Worm (Caenorhabditis elegans): ENCODE results near the gene Y48E1B.8.

Gene Y48E1B.8

ce11 chrII:13596505-13596977 lies 11.0 kb downstream of the Y48E1B.8 start, which contains the start of the genes fbxc-23 and csc-1 (continued):
- TF ChIP-seq ceh-83 (GFP tag; optimal IDR thresholded peaks at IDR 0.05) = no peak
- TF ChIP-seq mep-1 (tag; optimal IDR thresholded peaks at IDR 0.05) = peak; percentile 40
- no peak for TF ChIP-seq mab-5 (tag; optimal IDR thresholded peaks at IDR 0.05)
- peak; percentile 71 for TF ChIP-seq ces-1 (GFP tag; optimal IDR thresholded peaks at IDR 0.05)

ce11 chrII:13600904-13601303 lies 15.4 kb downstream of the Y48E1B.8 start, which contains the start of gene csp-1:
Gene csp-1 (plus strand): TSS chrII:13601204.
- TF ChIP-seq blmp-1 (tag; optimal IDR thresholded peaks at IDR 0.05) (no peak), sptf-1 (tag; optimal IDR thresholded peaks at IDR 0.05) (no peak), mep-1 (tag; optimal IDR thresholded peaks at IDR 0.05) (no peak), elt-1 (tag; optimal IDR thresholded peaks at IDR 0.05; ENCODE audit: borderline replicate concordance, insufficient read depth) (no peak), snpc-4 (tag; optimal IDR thresholded peaks at IDR 0.05) (no peak), lsy-2 (tag; optimal IDR thresholded peaks at IDR 0.05) (no peak), drap-1 (GFP tag; optimal IDR thresholded peaks at IDR 0.05) (no peak), nhr-2 (tag; optimal IDR thresholded peaks at IDR 0.05) (no peak), tbx-8 (GFP tag; optimal IDR thresholded peaks at IDR 0.05) (no peak), pha-4 (tag; optimal IDR thresholded peaks at IDR 0.05) (no peak), nhr-237 (tag; optimal IDR thresholded peaks at IDR 0.05) (no peak), nhr-76 (tag; optimal IDR thresholded peaks at IDR 0.05) (no peak), unc-39 (tag; optimal IDR thresholded peaks at IDR 0.05) (no peak), ceh-43 (GFP tag; optimal IDR thresholded peaks at IDR 0.05) (no peak)

DNA sequence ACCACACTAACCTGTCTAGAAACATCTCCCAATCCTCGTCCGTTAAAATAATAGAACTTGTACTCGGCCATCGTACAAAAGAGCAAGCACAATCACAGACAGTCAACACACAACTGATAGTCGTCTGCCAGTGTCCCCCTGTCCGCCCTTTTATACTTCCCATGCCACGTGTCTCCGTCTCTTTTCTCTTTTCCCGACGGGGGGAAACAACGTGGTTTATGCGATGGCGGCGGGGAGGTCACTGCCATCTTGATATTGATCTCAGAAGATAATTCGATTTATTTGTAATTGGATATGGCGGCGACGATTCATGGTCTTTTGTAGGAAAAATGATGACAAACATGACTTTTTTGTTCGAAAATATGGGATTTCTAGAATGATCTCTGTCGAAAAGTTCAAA lies 24.1 kb downstream of the Y48E1B.8 start, which contains the start of gene gst-20:
gst-20 (minus strand) TSS at position 170 of the 400 bp plus-strand sequence.
- TF ChIP-seq ceh-39 (tag; optimal IDR thresholded peaks at IDR 0.05) (no peak), zip-8 (tag; optimal IDR thresholded peaks at IDR 0.05) (no peak), elt-1 (tag; optimal IDR thresholded peaks at IDR 0.05; ENCODE audit: borderline replicate concordance, insufficient read depth) (peak; percentile 82), hlh-1 (tag; optimal IDR thresholded peaks at IDR 0.05) (no peak)

ce11 chrII:13611186-13611585 lies 25.7 kb downstream of the Y48E1B.8 start, which contains the start of gene gst-24:
Gene gst-24 (minus strand): TSS chrII:13611366.
- TF ChIP-seq cnd-1 (tag; optimal IDR thresholded peaks at IDR 0.05) (no peak), mep-1 (tag; optimal IDR thresholded peaks at IDR 0.05) (no peak), lsy-2 (tag; optimal IDR thresholded peaks at IDR 0.05) (no peak), nhr-28 (tag; optimal IDR thresholded peaks at IDR 0.05) (no peak), ceh-39 (tag; optimal IDR thresholded peaks at IDR 0.05) (no peak), flh-1 (GFP tag; optimal IDR thresholded peaks at IDR 0.05) (no peak), elt-1 (tag; optimal IDR thresholded peaks at IDR 0.05; ENCODE audit: borderline replicate concordance, insufficient read depth) (no peak), drap-1 (GFP tag; optimal IDR thresholded peaks at IDR 0.05) (no peak), pha-4 (tag; optimal IDR thresholded peaks at IDR 0.05) (no peak), ceh-43 (GFP tag; optimal IDR thresholded peaks at IDR 0.05) (no peak), mls-2 (tag; optimal IDR thresholded peaks at IDR 0.05) (no peak), sptf-1 (tag; optimal IDR thresholded peaks at IDR 0.05) (no peak)

DNA sequence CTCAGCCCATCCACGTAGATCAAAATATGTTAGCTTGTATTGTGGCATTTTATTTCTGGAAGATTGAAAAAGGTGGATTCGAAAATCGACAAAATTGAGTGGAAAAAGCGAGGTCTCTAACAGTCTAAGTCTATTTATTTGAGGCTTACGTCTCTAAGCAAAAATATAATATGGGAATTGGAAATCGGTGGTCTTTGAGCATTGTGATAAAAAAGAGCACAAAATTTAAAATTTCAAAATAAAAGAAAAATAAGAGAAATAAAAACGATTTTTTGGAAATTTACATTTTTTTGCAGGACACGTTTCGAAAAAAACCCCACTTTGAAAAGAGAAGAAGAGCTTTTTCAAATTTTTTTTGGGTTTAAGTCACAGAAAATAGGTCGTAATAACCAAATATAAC lies 27.6 kb downstream of the Y48E1B.8 start, which contains the start of gene gst-15:
gst-15 (minus strand) TSS at position 101 of the 400 bp plus-strand sequence.
- TF ChIP-seq unc-39 (tag; optimal IDR thresholded peaks at IDR 0.05) (no peak), ces-1 (GFP tag; optimal IDR thresholded peaks at IDR 0.05) (no peak), mep-1 (tag; optimal IDR thresholded peaks at IDR 0.05) (no peak), hlh-1 (tag; optimal IDR thresholded peaks at IDR 0.05) (no peak), nhr-2 (tag; optimal IDR thresholded peaks at IDR 0.05) (no peak), sem-2 (GFP tag; optimal IDR thresholded peaks at IDR 0.05) (no peak), nhr-28 (tag; optimal IDR thresholded peaks at IDR 0.05) (no peak), ceh-39 (tag; optimal IDR thresholded peaks at IDR 0.05) (no peak), unc-62 (GFP tag; optimal IDR thresholded peaks at IDR 0.05) (no peak), M03D4.4 (tag; optimal IDR thresholded peaks at IDR 0.05) (no peak), lsy-2 (tag; optimal IDR thresholded peaks at IDR 0.05) (no peak), ztf-11 (tag; optimal IDR thresholded peaks at IDR 0.05) (no peak), elt-1 (tag; optimal IDR thresholded peaks at IDR 0.05; ENCODE audit: borderline replicate concordance, insufficient read depth) (no peak), nhr-237 (tag; optimal IDR thresholded peaks at IDR 0.05) (no peak), mls-2 (tag; optimal IDR thresholded peaks at IDR 0.05) (no peak), unc-120 (tag; optimal IDR thresholded peaks at IDR 0.05; ENCODE audit: poor library complexity, severe bottlenecking) (no peak)

All from whole organism, mixed stage, embryonic.